Fruit fly (Drosophila melanogaster) whole organism, prepupa: ENCODE measurements around the gene D2hgdh.
A peak's percentile ranks its signal among the peaks of the same experiment; 100 is the strongest.

Experiments
- Blimp-1 ChIP-seq: fragments of 200-800 bp; sonication (Bioruptor generic); optimal IDR thresholded peaks from 3 replicates; lab custom pipeline; 2017; ENCODE audit warnings: missing biosample characterization, missing genetic modification characterization, mild to moderate bottlenecking, moderate library complexity, missing genetic modification reagents
- CG10631 ChIP-seq: fragments of 200-800 bp; sonication (Bioruptor generic); optimal IDR thresholded peaks from 2 replicates; lab custom pipeline; 2016; ENCODE audit warnings: missing biosample characterization, missing genetic modification characterization
- CG10669 ChIP-seq: fragments of 200-800 bp; sonication (Bioruptor generic); optimal IDR thresholded peaks from 3 replicates; lab custom pipeline; 2018; ENCODE audit warnings: missing biosample characterization, mild to moderate bottlenecking, missing genetic modification characterization, moderate library complexity
- CG11294 ChIP-seq: fragments of 200-800 bp; sonication (Bioruptor generic); IDR thresholded peaks from 2 replicates; pipeline ENCODE4 v1.3.6; 2022; ENCODE audit warnings: missing biosample characterization, missing genetic modification characterization
- CG11762 ChIP-seq: fragments of 200-800 bp; sonication (Bioruptor generic); optimal IDR thresholded peaks from 3 replicates; lab custom pipeline; 2016; ENCODE audit warnings: missing biosample characterization, missing genetic modification characterization; ENCODE audit not compliant: insufficient read depth
- CG15336 ChIP-seq: fragments of 200-800 bp; sonication (Bioruptor generic); IDR thresholded peaks from 2 replicates; pipeline ENCODE4 v1.3.6; 2022; ENCODE audit warnings: missing biosample characterization, missing genetic modification characterization
- CG1621 ChIP-seq: fragments of 200-800 bp; sonication (Bioruptor generic); optimal IDR thresholded peaks from 3 replicates; lab custom pipeline; 2018; ENCODE audit warnings: missing biosample characterization, mild to moderate bottlenecking, missing genetic modification characterization
- CG3032 ChIP-seq: fragments of 200-800 bp; optimal IDR thresholded peaks from 2 replicates; lab custom pipeline; 2019; ENCODE audit warnings: missing biosample characterization, mild to moderate bottlenecking, missing genetic modification characterization, moderate library complexity
- CG32006 ChIP-seq: fragments of 200-800 bp; sonication (Bioruptor generic); optimal IDR thresholded peaks from 3 replicates; lab custom pipeline; 2017; ENCODE audit warnings: missing biosample characterization, mild to moderate bottlenecking, missing genetic modification characterization
- CG34406 ChIP-seq: fragments of 200-800 bp; sonication (Bioruptor generic); optimal IDR thresholded peaks from 3 replicates; lab custom pipeline; 2016; ENCODE audit warnings: missing biosample characterization, missing genetic modification characterization
- CG3919 ChIP-seq: fragments of 200-800 bp; sonication (Bioruptor generic); optimal IDR thresholded peaks from 3 replicates; lab custom pipeline; 2016; ENCODE audit warnings: missing biosample characterization, missing genetic modification characterization
- CG6792 ChIP-seq: fragments of 200-800 bp; sonication (Bioruptor generic); optimal IDR thresholded peaks from 3 replicates; lab custom pipeline; 2016; ENCODE audit warnings: missing biosample characterization, missing genetic modification characterization
- CG6854 ChIP-seq: fragments of 200-800 bp; sonication (Bioruptor generic); optimal IDR thresholded peaks from 2 replicates; lab custom pipeline; 2017; ENCODE audit warnings: missing biosample characterization, mild to moderate bottlenecking, missing genetic modification characterization
- CG7368 ChIP-seq: fragments of 200-800 bp; sonication (Bioruptor generic); optimal IDR thresholded peaks from 3 replicates; lab custom pipeline; 2016; ENCODE audit warnings: missing biosample characterization, missing genetic modification characterization
- CG8119 ChIP-seq: fragments of 200-800 bp; sonication (Bioruptor generic); IDR thresholded peaks from 3 replicates; pipeline ENCODE4 v1.3.6; 2022; ENCODE audit warnings: missing biosample characterization, missing genetic modification characterization
- CG8319 ChIP-seq: fragments of 200-800 bp; sonication (Bioruptor generic); optimal IDR thresholded peaks from 3 replicates; lab custom pipeline; 2016; ENCODE audit warnings: missing biosample characterization, missing genetic modification characterization
- CG8632 ChIP-seq: fragments of 200-800 bp; sonication (Bioruptor generic); optimal IDR thresholded peaks from 3 replicates; lab custom pipeline; 2016; ENCODE audit warnings: missing biosample characterization, missing genetic modification characterization
- Eip75B ChIP-seq: fragments of 200-800 bp; sonication (Bioruptor generic); optimal IDR thresholded peaks from 3 replicates; lab custom pipeline; 2016; ENCODE audit warnings: missing biosample characterization, missing genetic modification characterization
- Ets21C ChIP-seq: fragments of 200-800 bp; sonication (Bioruptor generic); optimal IDR thresholded peaks from 3 replicates; lab custom pipeline; 2016; ENCODE audit warnings: missing biosample characterization, missing genetic modification characterization
- Ets96B ChIP-seq: fragments of 200-800 bp; optimal IDR thresholded peaks from 2 replicates; lab custom pipeline; 2019; ENCODE audit warnings: missing biosample characterization, mild to moderate bottlenecking, missing genetic modification characterization, moderate library complexity
- Gug ChIP-seq: fragments of 200-800 bp; sonication (Bioruptor generic); IDR thresholded peaks from 2 replicates; pipeline ENCODE4 v1.3.6; 2022; ENCODE audit warnings: missing biosample characterization, missing genetic modification characterization
- Hr38 ChIP-seq: sonication (Bioruptor generic); optimal IDR thresholded peaks from 2 replicates; lab custom pipeline; 2016; ENCODE audit warnings: missing biosample characterization, missing genetic modification characterization
- Hr4 ChIP-seq: fragments of 200-800 bp; sonication (Bioruptor generic); optimal IDR thresholded peaks from 3 replicates; lab custom pipeline; 2016; ENCODE audit warnings: missing biosample characterization, missing genetic modification characterization
- Lpt ChIP-seq: fragments of 200-800 bp; sonication (Bioruptor generic); optimal IDR thresholded peaks from 3 replicates; lab custom pipeline; 2016; ENCODE audit warnings: missing biosample characterization, missing genetic modification characterization
- OdsH ChIP-seq: fragments of 200-800 bp; sonication (Bioruptor generic); optimal IDR thresholded peaks from 3 replicates; lab custom pipeline; 2016; ENCODE audit warnings: missing biosample characterization, missing genetic modification characterization
- Smox ChIP-seq: fragments of 200-800 bp; sonication (Bioruptor generic); optimal IDR thresholded peaks from 3 replicates; lab custom pipeline; 2016; ENCODE audit warnings: missing biosample characterization, missing genetic modification characterization
- Sox102F ChIP-seq: fragments of 200-800 bp; sonication (Bioruptor generic); optimal IDR thresholded peaks from 2 replicates; lab custom pipeline; 2016; ENCODE audit warnings: missing biosample characterization, mild to moderate bottlenecking, missing genetic modification characterization
- Sox14 ChIP-seq: fragments of 200-800 bp; sonication (Bioruptor generic); optimal IDR thresholded peaks from 3 replicates; lab custom pipeline; 2016; ENCODE audit warnings: missing biosample characterization, missing genetic modification characterization
- Sox15 ChIP-seq: fragments of 200-800 bp; sonication (Bioruptor generic); optimal IDR thresholded peaks from 3 replicates; lab custom pipeline; 2016; ENCODE audit warnings: missing biosample characterization, missing genetic modification characterization
- acj6 ChIP-seq: fragments of 200-800 bp; sonication (Bioruptor generic); optimal IDR thresholded peaks from 3 replicates; lab custom pipeline; 2016; ENCODE audit warnings: missing biosample characterization, missing genetic modification characterization
- cyc ChIP-seq: fragments of 200-800 bp; sonication (Bioruptor generic); optimal IDR thresholded peaks from 3 replicates; lab custom pipeline; 2016; ENCODE audit warnings: missing biosample characterization, missing genetic modification characterization
- dac ChIP-seq: fragments of 200-800 bp; sonication (Bioruptor generic); optimal IDR thresholded peaks from 2 replicates; lab custom pipeline; 2017; ENCODE audit warnings: missing biosample characterization, mild to moderate bottlenecking, missing genetic modification characterization
- dsx ChIP-seq: fragments of 200-800 bp; optimal IDR thresholded peaks from 3 replicates; lab custom pipeline; 2019; ENCODE audit warnings: missing biosample characterization, mild to moderate bottlenecking, missing genetic modification characterization, moderate library complexity; ENCODE audit not compliant: poor library complexity, severe bottlenecking
- eg ChIP-seq: fragments of 200-800 bp; sonication (Bioruptor generic); IDR thresholded peaks from 3 replicates; pipeline ENCODE4 v1.3.6; 2022; ENCODE audit warnings: missing biosample characterization, missing genetic modification characterization
- esn ChIP-seq: fragments of 200-800 bp; sonication (Bioruptor generic); optimal IDR thresholded peaks from 2 replicates; lab custom pipeline; 2016; ENCODE audit warnings: missing biosample characterization, mild to moderate bottlenecking, missing genetic modification characterization, moderate library complexity
- fd59A ChIP-seq: fragments of 200-800 bp; sonication (Bioruptor generic); optimal IDR thresholded peaks from 2 replicates; lab custom pipeline; 2017; ENCODE audit warnings: missing biosample characterization, mild to moderate bottlenecking, missing genetic modification characterization, missing genetic modification reagents
- fkh ChIP-seq: fragments of 200-800 bp; sonication (Bioruptor generic); optimal IDR thresholded peaks from 3 replicates; lab custom pipeline; 2017; ENCODE audit warnings: missing biosample characterization, mild to moderate bottlenecking, missing genetic modification characterization, moderate library complexity
- net ChIP-seq: fragments of 200-800 bp; sonication (Bioruptor generic); optimal IDR thresholded peaks from 3 replicates; lab custom pipeline; 2016; ENCODE audit warnings: missing biosample characterization, missing genetic modification characterization
- pdm3 ChIP-seq: fragments of 200-800 bp; sonication (Bioruptor generic); optimal IDR thresholded peaks from 3 replicates; lab custom pipeline; 2016; ENCODE audit warnings: missing biosample characterization, missing genetic modification characterization
- salr ChIP-seq, 2 experiments: fragments of 200-800 bp; sonication (Bioruptor generic); optimal IDR thresholded peaks; 3 replicates each; lab custom pipeline; 2016 to 2018; ENCODE audit warnings: missing biosample characterization in 2 of 2, missing genetic modification characterization in 2 of 2, mild to moderate bottlenecking in 1 of 2
- spab ChIP-seq: fragments of 200-800 bp; sonication (Bioruptor generic); optimal IDR thresholded peaks from 2 replicates; lab custom pipeline; 2017; ENCODE audit warnings: missing biosample characterization, mild to moderate bottlenecking, missing genetic modification characterization, missing genetic modification reagents
- ss ChIP-seq, 2 experiments: fragments of 200-800 bp; sonication (Bioruptor generic); optimal IDR thresholded peaks; 2 replicates in 1 of 2; 3 replicates in 1 of 2; lab custom pipeline; 2017 to 2018; ENCODE audit warnings: mild to moderate bottlenecking in 2 of 2, missing biosample characterization in 2 of 2, missing genetic modification characterization in 2 of 2, moderate library complexity in 1 of 2
- svp ChIP-seq: fragments of 200-800 bp; sonication (Bioruptor generic); peaks from one replicate; lab custom pipeline; 2016; ENCODE audit warnings: missing biosample characterization, missing genetic modification characterization
- vri ChIP-seq: fragments of 200-800 bp; sonication (Bioruptor generic); optimal IDR thresholded peaks from 3 replicates; lab custom pipeline; 2016; ENCODE audit warnings: missing biosample characterization, mild to moderate bottlenecking, missing genetic modification characterization

The D2hgdh gene

DNA sequence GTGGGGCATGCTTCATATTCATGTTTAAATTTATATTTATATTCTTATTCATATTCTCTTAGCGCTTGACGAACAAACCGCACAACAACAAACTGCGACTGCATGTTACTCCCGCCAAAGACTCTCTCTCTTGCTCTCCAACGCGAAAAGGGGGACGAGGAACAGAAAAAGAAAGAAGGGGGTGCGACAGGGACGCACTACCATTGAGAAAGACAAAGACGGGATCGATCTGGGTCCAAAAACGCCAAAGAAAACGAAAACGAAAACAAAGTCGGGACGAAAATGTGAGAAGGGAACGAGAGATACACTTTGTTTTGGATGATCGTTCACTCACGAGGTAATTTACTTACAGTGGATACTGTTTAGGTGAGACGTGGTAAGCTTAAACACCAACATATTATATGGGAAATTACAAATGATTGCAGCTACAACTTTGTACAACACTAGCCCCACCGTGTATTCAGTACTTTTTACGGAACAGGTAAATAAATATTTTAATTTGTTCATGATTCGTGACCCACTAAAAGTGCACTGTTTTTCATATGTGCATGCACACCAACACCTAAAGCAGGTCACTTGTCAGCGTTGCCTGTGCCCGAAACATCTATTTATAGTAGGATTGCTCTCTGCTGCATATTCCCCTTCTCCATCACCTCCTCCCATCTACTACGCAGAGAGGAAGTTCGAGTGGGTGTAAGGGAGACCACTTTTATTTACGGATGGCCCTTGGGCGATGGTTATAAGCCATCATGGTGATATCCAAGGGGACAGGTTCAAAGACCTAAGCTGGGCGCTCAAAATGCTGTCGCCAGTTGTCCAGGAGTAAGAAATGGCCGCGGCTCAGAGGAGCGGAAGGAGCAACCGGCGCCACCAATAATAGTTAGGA lies 19.3 kb upstream of the D2hgdh start (continued):
- TF ChIP-seq Sox14, result peak; percentile 84
- TF ChIP-seq fd59A (GFP tag; lab: Kevin White, UChicago), result peak; percentile 68
- TF ChIP-seq OdsH (GFP tag; lab: Kevin White, UChicago), result peak; percentile 80
- peak; percentile 72 for TF ChIP-seq esn
- TF ChIP-seq CG34406, result peak; percentile 68
- no peak for TF ChIP-seq Hr38 (GFP tag; lab: Kevin White, UChicago)
- TF ChIP-seq Sox15 (GFP tag; lab: Kevin White, UChicago), result peak; percentile 56
- peak; percentile 68 for TF ChIP-seq CG8632 (GFP tag; lab: Kevin White, UChicago)
- TF ChIP-seq eg, result peak; percentile 60; the same call in 2 of the 3 replicates
- peak; percentile 55 for TF ChIP-seq spab
- TF ChIP-seq fkh (GFP tag; lab: Kevin White, UChicago), result no peak
- peak; percentile 66 for TF ChIP-seq Ets96B (tag; lab: Kevin White, UChicago)
- TF ChIP-seq CG7368, result peak; percentile 68
- peak; percentile 66 for TF ChIP-seq dsx
- peak; percentile 94 for TF ChIP-seq Blimp-1 (GFP tag; lab: Kevin White, UChicago)
- TF ChIP-seq pdm3 (GFP tag; lab: Kevin White, UChicago), result peak; percentile 75
- TF ChIP-seq CG3032 (tag; lab: Kevin White, UChicago), result peak; percentile 65
- peak; percentile 70 for TF ChIP-seq CG15336
- TF ChIP-seq vri (GFP tag; lab: Kevin White, UChicago), result no peak
- TF ChIP-seq Sox102F (GFP tag; lab: Kevin White, UChicago), result peak; percentile 71
- peak; percentile 73 for TF ChIP-seq CG6792 (GFP tag; lab: Kevin White, UChicago)
- peak; percentile 61 for TF ChIP-seq net (GFP tag; lab: Kevin White, UChicago)
- peak; percentile 70 for TF ChIP-seq Smox (GFP tag; lab: Kevin White, UChicago)
- peak; percentile 65 for TF ChIP-seq CG11762 (GFP tag; lab: Kevin White, UChicago)
- TF ChIP-seq CG10669 (GFP tag; lab: Kevin White, UChicago), result peak; percentile 65
- peak; percentile 73 for TF ChIP-seq acj6 (GFP tag; lab: Kevin White, UChicago)
- peak; percentile 34; the same call in 1 of the 2 replicates for TF ChIP-seq CG11294 (GFP tag; lab: Robert Waterston, UW)

DNA sequence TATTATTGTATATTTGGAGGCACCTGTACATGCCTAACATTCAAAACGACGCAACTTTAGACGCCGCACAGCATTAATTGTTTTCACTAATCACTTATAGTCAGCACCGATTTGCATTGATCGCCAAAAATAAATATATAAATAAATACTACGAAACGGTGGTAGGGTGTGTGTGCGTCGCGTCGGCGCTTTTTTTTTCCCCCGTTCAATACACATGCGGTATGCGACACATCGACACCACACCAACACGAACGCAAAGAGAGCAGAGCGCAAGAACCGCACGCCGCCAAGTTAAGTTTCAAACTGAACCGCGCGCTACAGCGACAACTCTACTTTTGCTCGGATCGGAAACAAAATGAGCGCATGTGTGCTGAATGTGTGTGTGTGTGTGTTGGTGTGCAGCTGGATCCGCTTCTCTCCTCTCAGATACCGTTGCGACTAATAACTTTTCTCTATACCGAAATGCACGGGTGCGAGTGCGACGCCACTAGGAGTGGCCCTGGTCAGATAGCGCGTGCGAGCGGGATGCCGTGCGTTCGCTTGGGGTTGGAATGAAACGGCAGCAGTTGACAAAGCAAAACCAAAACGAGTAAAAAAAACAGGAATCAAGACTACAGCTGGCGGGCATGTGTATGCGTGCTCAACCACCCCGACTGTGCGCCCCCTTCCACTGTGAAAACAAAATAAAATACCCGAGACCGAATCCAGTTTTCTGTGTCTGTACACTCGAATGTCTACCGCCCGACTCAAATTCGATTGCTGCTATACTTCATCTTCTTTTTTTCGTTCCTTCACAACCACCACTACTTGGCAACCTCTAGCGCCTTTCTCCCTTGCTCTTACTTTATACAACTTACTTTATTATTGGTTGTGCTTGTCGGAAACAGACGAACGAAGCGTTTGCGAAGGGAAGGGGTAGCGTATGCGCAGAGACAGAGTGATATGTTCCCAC lies 18.0 kb upstream of the D2hgdh start, which contains the start of gene ph-d:
ph-d (minus strand) TSS at position 274 of the 952 bp plus-strand sequence.
- TF ChIP-seq CG10631 (peak; percentile 16), CG8319 (peak; percentile 9), salr (GFP tag; optimal IDR thresholded peaks at IDR 0.05; lab: Kevin White, UChicago) (peak; percentile 58 to 74), net (GFP tag; lab: Kevin White, UChicago) (peak; percentile 75), Lpt (peak; percentile 94), CG8119 (GFP tag; lab: Robert Waterston, UW) (peak; percentile 78; the same call in 2 of the 3 replicates), Blimp-1 (GFP tag; lab: Kevin White, UChicago) (peak; percentile 30), spab (no peak), eg (peak; percentile 91), svp (GFP tag; lab: Kevin White, UChicago) (peak; percentile 75), Hr38 (GFP tag; lab: Kevin White, UChicago) (no peak), CG6792 (GFP tag; lab: Kevin White, UChicago) (no peak), vri (GFP tag; lab: Kevin White, UChicago) (peak; percentile 46), ss (GFP tag; optimal IDR thresholded peaks at IDR 0.05; lab: Kevin White, UChicago) (peak; percentile 84 to 93), CG3919 (GFP tag; lab: Kevin White, UChicago) (peak; percentile 20), CG6854 (GFP tag; lab: Kevin White, UChicago) (peak; percentile 67), Gug (peak; percentile 84), Ets96B (tag; lab: Kevin White, UChicago) (peak; percentile 88), Sox15 (GFP tag; lab: Kevin White, UChicago) (no peak), Hr4 (GFP tag; lab: Kevin White, UChicago) (peak; percentile 52), fkh (GFP tag; lab: Kevin White, UChicago) (peak; percentile 51), cyc (GFP tag; lab: Kevin White, UChicago) (peak; percentile 47), Eip75B (GFP tag; lab: Kevin White, UChicago) (peak; percentile 51), dsx (peak; percentile 77), Ets21C (GFP tag; lab: Kevin White, UChicago) (peak; percentile 17), fd59A (GFP tag; lab: Kevin White, UChicago) (peak; percentile 75), CG32006 (GFP tag; lab: Kevin White, UChicago) (peak; percentile 57), CG1621 (tag; lab: Kevin White, UChicago) (peak; percentile 88), dac (GFP tag; lab: Kevin White, UChicago) (peak; percentile 79)
